Fruit fly (Drosophila melanogaster): ENCODE results near the gene ninaD.

DNA sequence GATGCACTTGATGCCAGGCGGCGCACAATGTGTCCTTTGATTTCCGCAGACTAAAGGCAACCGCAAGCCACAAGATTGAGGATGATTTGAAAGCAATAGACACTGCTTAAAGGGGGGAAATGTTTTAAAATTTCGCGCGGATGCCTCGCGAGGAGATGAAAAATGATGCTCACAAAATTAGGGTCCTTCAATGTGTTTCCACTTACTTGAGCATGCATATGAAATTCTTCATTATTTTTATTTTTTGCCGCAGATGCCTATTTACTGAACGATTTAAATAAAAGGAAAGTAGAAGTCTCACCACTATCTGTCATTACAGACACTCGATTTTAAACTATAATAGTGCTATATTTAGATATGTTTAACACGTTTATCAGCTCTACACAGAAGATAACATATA is 14.8 kb downstream of the ninaD start, which contains the start of gene Slc25A46b:
- TF ChIP-seq cnc (optimal IDR thresholded peaks at IDR 0.05) (no peak), kay (GFP tag; ENCODE audit: borderline replicate concordance) (no peak), CG7045 (GFP tag; optimal IDR thresholded peaks at IDR 0.05) (no peak), CG11617 (GFP tag; optimal IDR thresholded peaks at IDR 0.05) (no peak), toe (GFP tag; optimal IDR thresholded peaks at IDR 0.05) (no peak), bab1 (GFP tag; optimal IDR thresholded peaks at IDR 0.05) (no peak), cic (GFP tag; optimal IDR thresholded peaks at IDR 0.05) (no peak), CG33017 (tag; optimal IDR thresholded peaks at IDR 0.05) (no peak), tj (GFP tag; optimal IDR thresholded peaks at IDR 0.05) (no peak), pad (GFP tag; optimal IDR thresholded peaks at IDR 0.05) (no peak), CG14711 (tag; optimal IDR thresholded peaks at IDR 0.05) (no peak), Crg-1 (GFP tag; optimal IDR thresholded peaks at IDR 0.05) (no peak), CG12768 (GFP tag; optimal IDR thresholded peaks at IDR 0.05) (no peak), CG5204 (GFP tag; optimal IDR thresholded peaks at IDR 0.05) (no peak)
